Worm (Caenorhabditis elegans) whole organism, late embryonic: ENCODE data around the gene gba-2.

Source experiments
- C08G9.2 ChIP-seq: sonication (generic microtip); optimal IDR thresholded peaks from 2 replicates; lab custom pipeline; 2016; ENCODE audit warnings: mild to moderate bottlenecking, missing genetic modification characterization, moderate library complexity, missing compliant biosample characterization
- F13H6.1 ChIP-seq: sonication (generic microtip); optimal IDR thresholded peaks from 2 replicates; lab custom pipeline; 2016; ENCODE audit warnings: missing genetic modification characterization, missing compliant biosample characterization
- K02D7.2 ChIP-seq: sonication (generic microtip); optimal IDR thresholded peaks from 2 replicates; lab custom pipeline; 2017; ENCODE audit warnings: mild to moderate bottlenecking, missing genetic modification characterization, missing compliant biosample characterization
- ahr-1 ChIP-seq: sonication (generic microtip); optimal IDR thresholded peaks from 2 replicates; lab custom pipeline; 2016; ENCODE audit warnings: missing genetic modification characterization, missing compliant biosample characterization
- ceh-19 ChIP-seq: fragments of 200-800 bp; sonication (Bioruptor generic); optimal IDR thresholded peaks from 2 replicates; lab custom pipeline; 2018; ENCODE audit warnings: mild to moderate bottlenecking, missing genetic modification characterization, missing compliant biosample characterization
- ceh-2 ChIP-seq: sonication (generic microtip); optimal IDR thresholded peaks from 2 replicates; lab custom pipeline; 2016; ENCODE audit warnings: missing genotype, missing genetic modification characterization, missing compliant biosample characterization
- ceh-30 ChIP-seq: fragments of 150-350 bp; optimal IDR thresholded peaks from 2 replicates; lab custom pipeline; 2014; ENCODE audit warnings: missing biosample characterization, missing genetic modification characterization
- ceh-31 ChIP-seq: sonication (generic microtip); optimal IDR thresholded peaks from 2 replicates; lab custom pipeline; 2016; ENCODE audit warnings: missing genetic modification characterization, missing compliant biosample characterization
- ceh-45 ChIP-seq: fragments of 200-800 bp; sonication (Bioruptor generic); IDR thresholded peaks from 2 replicates; pipeline ENCODE4 v1.3.6; 2022; ENCODE audit warnings: missing genetic modification reagents, missing genetic modification characterization, missing compliant biosample characterization
- ceh-48 ChIP-seq: sonication (generic microtip); optimal IDR thresholded peaks from 2 replicates; lab custom pipeline; 2016; ENCODE audit warnings: missing genetic modification characterization, inconsistent platforms, missing compliant biosample characterization
- che-1 ChIP-seq: sonication (generic microtip); optimal IDR thresholded peaks from 2 replicates; lab custom pipeline; 2016; ENCODE audit warnings: mild to moderate bottlenecking, missing genetic modification characterization, missing compliant biosample characterization
- elt-2 ChIP-seq: sonication (generic microtip); optimal IDR thresholded peaks from 2 replicates; lab custom pipeline; 2016; ENCODE audit warnings: missing genetic modification reagents, missing genetic modification characterization, missing compliant biosample characterization
- elt-4 ChIP-seq: sonication (generic microtip); optimal IDR thresholded peaks from 2 replicates; lab custom pipeline; 2016; ENCODE audit warnings: missing genetic modification characterization, missing compliant biosample characterization
- eyg-1 ChIP-seq: sonication (generic microtip); optimal IDR thresholded peaks from 2 replicates; lab custom pipeline; 2016; ENCODE audit warnings: missing genotype, missing genetic modification characterization, missing compliant biosample characterization
- fax-1 ChIP-seq: sonication (generic microtip); optimal IDR thresholded peaks from 2 replicates; lab custom pipeline; 2016; ENCODE audit warnings: missing genotype, missing genetic modification characterization, missing compliant biosample characterization
- gmeb-2 ChIP-seq: sonication (generic microtip); optimal IDR thresholded peaks from 2 replicates; lab custom pipeline; 2016; ENCODE audit warnings: missing genetic modification characterization, inconsistent platforms, missing compliant biosample characterization
- hlh-15 ChIP-seq: sonication (generic microtip); optimal IDR thresholded peaks from 2 replicates; lab custom pipeline; 2016; ENCODE audit warnings: missing genetic modification characterization, missing compliant biosample characterization
- hlh-8 ChIP-seq: sonication (generic microtip); optimal IDR thresholded peaks from 2 replicates; lab custom pipeline; 2016; ENCODE audit warnings: missing genotype, missing genetic modification characterization, missing compliant biosample characterization
- madf-2 ChIP-seq: sonication (generic microtip); optimal IDR thresholded peaks from 2 replicates; lab custom pipeline; 2017; ENCODE audit warnings: missing genetic modification characterization, missing compliant biosample characterization
- nhr-11 ChIP-seq: fragments of 150-350 bp; optimal IDR thresholded peaks from 2 replicates; lab custom pipeline; 2014; ENCODE audit warnings: missing biosample characterization, missing genetic modification characterization
- npax-4 ChIP-seq: sonication (generic microtip); optimal IDR thresholded peaks from 2 replicates; lab custom pipeline; 2016; ENCODE audit warnings: missing genetic modification characterization, missing compliant biosample characterization
- odd-2 ChIP-seq: sonication (generic microtip); optimal IDR thresholded peaks from 2 replicates; lab custom pipeline; 2017; ENCODE audit warnings: antibody characterized with exemption, mild to moderate bottlenecking, missing genetic modification characterization, missing compliant biosample characterization
- pag-3 ChIP-seq: sonication (generic microtip); optimal IDR thresholded peaks from 2 replicates; lab custom pipeline; 2016; ENCODE audit warnings: missing compliant biosample characterization, missing genetic modification characterization, borderline replicate concordance
- pha-4 ChIP-seq: fragments of 150-350 bp; optimal IDR thresholded peaks from 2 replicates; lab custom pipeline; 2018; ENCODE audit warnings: missing biosample characterization, missing genetic modification reagents, missing genetic modification characterization
- pqm-1 ChIP-seq: sonication (generic microtip); optimal IDR thresholded peaks from 2 replicates; lab custom pipeline; 2016; ENCODE audit warnings: missing genetic modification characterization, missing compliant biosample characterization
- sdc-2 ChIP-seq: sonication (generic microtip); optimal IDR thresholded peaks from 2 replicates; lab custom pipeline; 2016; ENCODE audit warnings: missing genotype, missing genetic modification characterization, missing compliant biosample characterization
- sox-2 ChIP-seq: fragments of 200-800 bp; sonication (Bioruptor generic); IDR thresholded peaks from 2 replicates; pipeline ENCODE4 v1.3.6; 2022; ENCODE audit warnings: missing genetic modification reagents, missing genetic modification characterization, missing compliant biosample characterization
- syd-9 ChIP-seq: sonication (generic microtip); optimal IDR thresholded peaks from 2 replicates; lab custom pipeline; 2016; ENCODE audit warnings: mild to moderate bottlenecking, missing genetic modification characterization, moderate library complexity, missing compliant biosample characterization
- unc-3 ChIP-seq, 2 experiments: fragments of 200-800 bp in 1 of 2; sonication (Bioruptor generic) in 1 of 2; sonication (generic microtip) in 1 of 2; conservative IDR thresholded peaks in 1 of 2; optimal IDR thresholded peaks in 1 of 2; 2 replicates each; pipeline versions ENCODE4 v1.3.6 to Lab custom; 2016 to 2022; ENCODE audit warnings: missing compliant biosample characterization in 2 of 2, missing genetic modification characterization in 2 of 2, missing genetic modification reagents in 1 of 2
- unc-42 ChIP-seq: sonication (generic microtip); optimal IDR thresholded peaks from 2 replicates; lab custom pipeline; 2016; ENCODE audit warnings: missing genotype, missing genetic modification characterization, missing compliant biosample characterization
- zip-5 ChIP-seq: sonication (generic microtip); optimal IDR thresholded peaks from 2 replicates; lab custom pipeline; 2016; ENCODE audit warnings: missing genetic modification characterization, missing compliant biosample characterization
- ztf-16 ChIP-seq: sonication (generic microtip); optimal IDR thresholded peaks from 2 replicates; lab custom pipeline; 2017; ENCODE audit warnings: missing genetic modification characterization, missing compliant biosample characterization

The gba-2 gene

ce11 chrII:2215512-2215911 is 29.3 kb upstream of the gba-2 start:
- TF ChIP-seq ceh-30 (tag; lab: Kevin White, UChicago) (no peak), pqm-1 (tag; lab: Kevin White, UChicago) (no peak), elt-4 (tag; lab: Kevin White, UChicago) (peak; percentile 2), zip-5 (tag; lab: Kevin White, UChicago) (no peak)

- TF ChIP-seq pha-4 (tag; lab: Kevin White, UChicago) (no peak), nhr-11 (no peak), eyg-1 (tag; lab: Kevin White, UChicago) (no peak), ceh-48 (no peak), che-1 (tag; lab: Kevin White, UChicago) (no peak)
Observed at ce11 chrII:2207812-2208211, 21.6 kb upstream of the gba-2 start, which contains the start of gene Y59C2A.1. Y59C2A.1 (plus strand) TSS chrII:2208112.

- no peak for TF ChIP-seq ahr-1 (tag; lab: Kevin White, UChicago)
- TF ChIP-seq sox-2 (GFP tag; lab: Robert Waterston, UW), result no peak
- no peak for TF ChIP-seq ceh-45 (GFP tag; lab: Robert Waterston, UW)
- peak; percentile 70 for TF ChIP-seq hlh-8
- TF ChIP-seq hlh-15, result no peak
- TF ChIP-seq K02D7.2 (tag; lab: Kevin White, UChicago), result no peak
- TF ChIP-seq, all 69 proteins: peak for 1
Observed at ce11 chrII:2206064-2206722, 20.0 kb upstream of the gba-2 start.

ce11 chrII:2204077-2204476 is 17.8 kb upstream of the gba-2 start, which contains the start of gene Y59C2A.2:
Y59C2A.2 (minus strand) TSS chrII:2204137.
- TF ChIP-seq fax-1 (tag; lab: Kevin White, UChicago), result no peak
- no peak for TF ChIP-seq elt-2 (tag; lab: Kevin White, UChicago)
- TF ChIP-seq unc-42 (tag; lab: Kevin White, UChicago), result peak; percentile 0

ce11 chrII:2202147-2202546 is 15.9 kb upstream of the gba-2 start:
- no peak for TF ChIP-seq odd-2 (tag; lab: Kevin White, UChicago)
- TF ChIP-seq sox-2 (GFP tag; lab: Robert Waterston, UW), result no peak

- no peak for TF ChIP-seq syd-9 (tag; lab: Kevin White, UChicago)
- TF ChIP-seq ceh-19 (GFP tag; lab: Kevin White, UChicago), result no peak
- peak; percentile 50 for TF ChIP-seq unc-42 (tag; lab: Kevin White, UChicago)
- TF ChIP-seq, all 69 proteins: peak for 1
Observed at ce11 chrII:2197555-2198288, 11.5 kb upstream of the gba-2 start, which contains the start of gene C33C12.1. C33C12.1 (plus strand) TSS chrII:2198238.

- TF ChIP-seq ceh-30 (tag; lab: Kevin White, UChicago) (no peak), pqm-1 (tag; lab: Kevin White, UChicago) (no peak), unc-3 (GFP tag; conservative IDR thresholded peaks at IDR 0.05; lab: Robert Waterston, UW) (no peak), unc-3 (tag; optimal IDR thresholded peaks at IDR 0.05; lab: Kevin White, UChicago) (no peak), ceh-19 (GFP tag; lab: Kevin White, UChicago) (no peak), pag-3 (no peak), ceh-45 (GFP tag; lab: Robert Waterston, UW) (no peak), elt-2 (tag; lab: Kevin White, UChicago) (no peak), ceh-2 (no peak), madf-2 (no peak), F13H6.1 (tag; lab: Kevin White, UChicago) (no peak), ztf-16 (tag; lab: Kevin White, UChicago) (no peak), ceh-31 (tag; lab: Kevin White, UChicago) (no peak), gmeb-2 (tag; lab: Kevin White, UChicago) (no peak), npax-4 (tag; lab: Kevin White, UChicago) (no peak), C08G9.2 (tag; lab: Kevin White, UChicago) (no peak), sdc-2 (no peak)
Observed at ce11 chrII:2196742-2197141, 10.5 kb upstream of the gba-2 start.
